Worm (Caenorhabditis elegans): ENCODE data around the gene T05A8.7.

- TF ChIP-seq ets-7 (tag; optimal IDR thresholded peaks at IDR 0.05) (no peak), tbx-37 (GFP tag; conservative IDR thresholded peaks at IDR 0.05) (no peak), tra-4 (tag; optimal IDR thresholded peaks at IDR 0.05) (no peak)
These were observed 37.1 kb upstream of the T05A8.7 start, which contains the start of gene F08D12.3 for ce11 chrII:2779253-2779652.
